Fruit fly (Drosophila melanogaster) whole organism: Measurements from ENCODE around the gene CG8500.

Experiments
- CG8478 ChIP-seq: fragments of >200 bp; optimal IDR thresholded peaks from 2 replicates; lab custom pipeline; 2018; ENCODE audit warnings: inconsistent platforms
- psq ChIP-seq: fragments of >200 bp; optimal IDR thresholded peaks from 2 replicates; lab custom pipeline; 2017
- usp ChIP-seq: fragments of >200 bp; optimal IDR thresholded peaks from 2 replicates; lab custom pipeline; 2017; ENCODE audit warnings: missing biosample characterization, missing genetic modification characterization, mixed read lengths

DNA sequence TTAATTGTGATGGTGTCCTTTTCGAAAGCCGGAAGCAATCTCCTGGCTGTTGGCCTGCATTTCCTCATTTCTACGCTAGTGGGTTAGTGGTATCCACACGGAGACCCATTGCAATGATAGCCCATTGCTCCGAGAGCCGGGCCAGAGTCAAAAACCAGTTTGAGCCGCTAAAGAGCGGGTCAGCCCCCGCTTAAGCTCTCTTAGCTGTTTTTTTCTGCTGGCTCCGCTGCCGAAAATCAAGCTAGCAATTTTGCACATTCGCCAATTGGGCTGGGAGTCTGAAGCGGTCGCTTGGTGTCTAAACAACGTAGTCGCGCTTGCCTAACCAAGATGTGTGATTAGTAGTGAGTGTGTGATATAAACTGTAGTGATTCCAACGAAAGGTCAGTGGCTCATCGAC, 4.7 kb upstream of the CG8500 start, which contains the start of gene CG12947:
- TF ChIP-seq psq (lab: Kevin White, UChicago) = no peak
- no peak for TF ChIP-seq CG8478 (lab: Kevin White, UChicago)
- TF ChIP-seq usp = no peak
